Fruit fly (Drosophila melanogaster) whole organism, embryonic: Measurements from ENCODE around the gene CG7065.

Experiments
- Atf-2 ChIP-seq: fragments of 200-800 bp; sonication (Bioruptor generic); optimal IDR thresholded peaks from 2 replicates; lab custom pipeline; 2016; ENCODE audit warnings: missing biosample characterization, missing genetic modification characterization
- Atf3 ChIP-seq: fragments of 200-800 bp; sonication (Bioruptor generic); optimal IDR thresholded peaks from 3 replicates; lab custom pipeline; 2016; ENCODE audit warnings: missing biosample characterization, missing genetic modification characterization
- B-H1 ChIP-seq: fragments of 200-800 bp; sonication (Bioruptor generic); IDR thresholded peaks from 3 replicates; pipeline ENCODE4 v1.3.6; 2022; ENCODE audit warnings: missing biosample characterization, missing genetic modification characterization
- Bteb2 ChIP-seq: fragments of 200-800 bp; sonication (Bioruptor generic); optimal IDR thresholded peaks from 2 replicates; lab custom pipeline; 2016; ENCODE audit warnings: missing biosample characterization, missing genetic modification characterization
- CG10147 ChIP-seq: fragments of 200-800 bp; sonication (Bioruptor generic); optimal IDR thresholded peaks from 2 replicates; lab custom pipeline; 2019; ENCODE audit warnings: missing biosample characterization, mild to moderate bottlenecking, missing genetic modification characterization, moderate library complexity
- CG10462 ChIP-seq: fragments of 200-800 bp; sonication (Bioruptor generic); optimal IDR thresholded peaks from 2 replicates; lab custom pipeline; 2016; ENCODE audit warnings: missing biosample characterization, missing genetic modification characterization
- CG10543 ChIP-seq: fragments of 200-800 bp; sonication (Bioruptor generic); optimal IDR thresholded peaks from 3 replicates; lab custom pipeline; 2017; ENCODE audit warnings: missing biosample characterization, mild to moderate bottlenecking, missing genetic modification characterization, moderate library complexity
- CG11093 ChIP-seq: fragments of 200-800 bp; sonication (Bioruptor generic); IDR thresholded peaks from 3 replicates; pipeline ENCODE4 v1.3.6; 2022; ENCODE audit warnings: missing biosample characterization, missing genetic modification characterization
- CG12391 ChIP-seq: fragments of 200-800 bp; sonication (Bioruptor generic); optimal IDR thresholded peaks from 3 replicates; lab custom pipeline; 2018; ENCODE audit warnings: missing biosample characterization, mild to moderate bottlenecking, missing genetic modification characterization, moderate library complexity
- CG12942 ChIP-seq: fragments of 200-800 bp; sonication (Bioruptor generic); optimal IDR thresholded peaks from 3 replicates; lab custom pipeline; 2016; ENCODE audit warnings: missing biosample characterization, missing genetic modification characterization
- CG14667 ChIP-seq: fragments of 200-800 bp; sonication (Bioruptor generic); IDR thresholded peaks from 2 replicates; pipeline ENCODE4 v1.3.6; 2022; ENCODE audit warnings: missing biosample characterization, missing genetic modification characterization
- CG15269 ChIP-seq: fragments of 200-800 bp; sonication (Bioruptor generic); optimal IDR thresholded peaks from 2 replicates; lab custom pipeline; 2018; ENCODE audit warnings: missing biosample characterization, mild to moderate bottlenecking, missing genetic modification characterization, moderate library complexity
- CG15514 ChIP-seq: fragments of 200-800 bp; sonication (Bioruptor generic); optimal IDR thresholded peaks from 3 replicates; lab custom pipeline; 2017; ENCODE audit warnings: missing biosample characterization, missing genetic modification characterization, mild to moderate bottlenecking, moderate library complexity, missing genetic modification reagents
- CG1602 ChIP-seq: fragments of 200-800 bp; sonication (Bioruptor generic); optimal IDR thresholded peaks from 3 replicates; lab custom pipeline; 2016; ENCODE audit warnings: missing biosample characterization, missing genetic modification characterization
- CG18764 ChIP-seq: fragments of 200-800 bp; sonication (Bioruptor generic); optimal IDR thresholded peaks from 3 replicates; lab custom pipeline; 2016; ENCODE audit warnings: missing biosample characterization, missing genetic modification characterization
- CG2116 ChIP-seq: fragments of 200-800 bp; sonication (Bioruptor generic); optimal IDR thresholded peaks from 3 replicates; lab custom pipeline; 2018; ENCODE audit warnings: missing biosample characterization, mild to moderate bottlenecking, missing genetic modification characterization
- CG3407 ChIP-seq: fragments of 200-800 bp; sonication (Bioruptor generic); optimal IDR thresholded peaks from 2 replicates; lab custom pipeline; 2018; ENCODE audit warnings: missing biosample characterization, mild to moderate bottlenecking, missing genetic modification characterization
- CG34224 ChIP-seq: fragments of 200-800 bp; sonication (Bioruptor generic); IDR thresholded peaks from 3 replicates; pipeline ENCODE4 v1.3.6; 2022; ENCODE audit warnings: missing biosample characterization, missing genetic modification characterization; ENCODE audit not compliant: partially characterized antibody
- CG3726 ChIP-seq: fragments of 200-800 bp; sonication (Bioruptor generic); IDR thresholded peaks from 3 replicates; pipeline ENCODE4, ENCODE4 v1.3.6; 2022; ENCODE audit warnings: missing biosample characterization, missing genetic modification characterization
- CG43689 ChIP-seq: fragments of 200-800 bp; sonication (Bioruptor generic); IDR thresholded peaks from 2 replicates; pipeline ENCODE4 v1.3.6; 2022; ENCODE audit warnings: missing biosample characterization, missing genetic modification characterization
- CG4404 ChIP-seq: fragments of 200-800 bp; sonication (Bioruptor generic); IDR thresholded peaks from 2 replicates; pipeline ENCODE4 v1.3.6; 2022; ENCODE audit warnings: missing biosample characterization, missing genetic modification characterization
- CG5953 ChIP-seq: fragments of 200-800 bp; sonication (Bioruptor generic); IDR thresholded peaks from 2 replicates; pipeline ENCODE4 v1.3.6; 2022; ENCODE audit warnings: missing biosample characterization, missing genetic modification characterization
- CG7839 ChIP-seq: fragments of 200-800 bp; sonication (Bioruptor generic); optimal IDR thresholded peaks from 3 replicates; lab custom pipeline; 2018; ENCODE audit warnings: missing biosample characterization, mild to moderate bottlenecking, missing genetic modification characterization, moderate library complexity
- CG8478 ChIP-seq: fragments of >200 bp; optimal IDR thresholded peaks from 2 replicates; lab custom pipeline; 2018
- Deaf1 ChIP-seq: fragments of 200-800 bp; optimal IDR thresholded peaks from 3 replicates; lab custom pipeline; 2019; ENCODE audit warnings: missing biosample characterization, mild to moderate bottlenecking, missing genetic modification characterization, moderate library complexity
- Dfd ChIP-seq, 2 experiments: fragments of >200 bp; optimal IDR thresholded peaks; 2 replicates each; lab custom pipeline; 2017; ENCODE audit warnings: missing biosample characterization in 2 of 2, missing genetic modification characterization in 2 of 2
- E2f1 ChIP-seq: fragments of 200-800 bp; sonication (Bioruptor generic); IDR thresholded peaks from 2 replicates; pipeline ENCODE4 v1.3.6; 2022; ENCODE audit warnings: missing biosample characterization, missing genetic modification characterization
- H2.0 ChIP-seq: fragments of 200-800 bp; sonication (Bioruptor generic); IDR thresholded peaks from 2 replicates; pipeline ENCODE4 v1.3.6; 2022; ENCODE audit warnings: missing biosample characterization, missing genetic modification characterization
- NC2β ChIP-seq: fragments of 200-800 bp; sonication (Bioruptor generic); optimal IDR thresholded peaks from 2 replicates; lab custom pipeline; 2016; ENCODE audit warnings: missing biosample characterization, missing genetic modification characterization
- Oli ChIP-seq: fragments of 200-800 bp; sonication (Bioruptor generic); optimal IDR thresholded peaks from 2 replicates; lab custom pipeline; 2018; ENCODE audit warnings: missing biosample characterization, mild to moderate bottlenecking, missing genetic modification characterization, moderate library complexity
- Scr ChIP-seq: fragments of 200-800 bp; sonication (Bioruptor generic); IDR thresholded peaks from 2 replicates; pipeline ENCODE4 v1.3.6; 2022; ENCODE audit warnings: missing biosample characterization, missing genetic modification characterization; ENCODE audit not compliant: partially characterized antibody
- Vsx1 ChIP-seq: fragments of 200-800 bp; sonication (Bioruptor generic); optimal IDR thresholded peaks from 2 replicates; lab custom pipeline; 2017; ENCODE audit warnings: missing biosample characterization, mild to moderate bottlenecking, missing genetic modification characterization, missing genetic modification reagents
- ac ChIP-seq: fragments of 200-800 bp; sonication (Bioruptor generic); optimal IDR thresholded peaks from 3 replicates; lab custom pipeline; 2017; ENCODE audit warnings: missing biosample characterization, mild to moderate bottlenecking, missing genetic modification characterization
- ase ChIP-seq: fragments of 200-800 bp; sonication (Bioruptor generic); IDR thresholded peaks from 3 replicates; pipeline ENCODE4 v1.3.6; 2022; ENCODE audit warnings: missing biosample characterization, missing genetic modification characterization
- ato ChIP-seq: fragments of 200-800 bp; sonication (Bioruptor generic); IDR thresholded peaks from 2 replicates; pipeline ENCODE4 v1.3.6; 2022; ENCODE audit warnings: missing biosample characterization, missing genetic modification characterization; ENCODE audit not compliant: partially characterized antibody
- cato ChIP-seq: fragments of 200-800 bp; sonication (Bioruptor generic); optimal IDR thresholded peaks from 2 replicates; lab custom pipeline; 2016; ENCODE audit warnings: missing biosample characterization, missing genetic modification characterization, borderline replicate concordance
- disco-r ChIP-seq: fragments of 200-800 bp; sonication (Bioruptor generic); optimal IDR thresholded peaks from 2 replicates; lab custom pipeline; 2016; ENCODE audit warnings: missing biosample characterization, missing genetic modification characterization
- esg ChIP-seq: fragments of 200-800 bp; sonication (Bioruptor generic); conservative IDR thresholded peaks from 2 replicates; pipeline ENCODE4 v1.3.6; 2022; ENCODE audit warnings: missing biosample characterization, missing genetic modification characterization
- eyg ChIP-seq: fragments of 200-800 bp; sonication (Bioruptor generic); optimal IDR thresholded peaks from 3 replicates; lab custom pipeline; 2016; ENCODE audit warnings: missing biosample characterization, missing genetic modification characterization
- ftz-f1 ChIP-seq: fragments of 200-800 bp; sonication (Bioruptor generic); optimal IDR thresholded peaks from 2 replicates; lab custom pipeline; 2016; ENCODE audit warnings: missing biosample characterization, missing genetic modification characterization
- grau ChIP-seq: fragments of 200-800 bp; optimal IDR thresholded peaks from 3 replicates; lab custom pipeline; 2019; ENCODE audit warnings: missing biosample characterization, mild to moderate bottlenecking, missing genetic modification characterization, moderate library complexity
- hb ChIP-seq: fragments of 200-800 bp; sonication (Bioruptor generic); IDR thresholded peaks from 3 replicates; pipeline ENCODE4 v1.3.6; 2022; ENCODE audit warnings: missing biosample characterization, missing genetic modification characterization; ENCODE audit not compliant: partially characterized antibody
- kni ChIP-seq: fragments of 200-800 bp; sonication (Bioruptor generic); optimal IDR thresholded peaks from 3 replicates; lab custom pipeline; 2017; ENCODE audit warnings: mild to moderate bottlenecking, missing biosample characterization, missing genetic modification reagents, missing genetic modification characterization
- lov ChIP-seq, 2 experiments: fragments of 200-800 bp in 1 of 2; fragments of >200 bp in 1 of 2; sonication (Bioruptor generic) in 1 of 2; IDR thresholded peaks in 1 of 2; optimal IDR thresholded peaks in 1 of 2; 2 replicates in 1 of 2; 3 replicates in 1 of 2; pipeline versions ENCODE4 v1.3.6 to Lab custom; 2017 to 2022; ENCODE audit warnings: missing biosample characterization in 1 of 2, missing genetic modification characterization in 1 of 2
- pum ChIP-seq: fragments of 200-800 bp; sonication (Bioruptor generic); optimal IDR thresholded peaks from 2 replicates; lab custom pipeline; 2016; ENCODE audit warnings: missing biosample characterization, missing genetic modification characterization
- run ChIP-seq: fragments of 200-800 bp; sonication (Bioruptor generic); optimal IDR thresholded peaks from 3 replicates; lab custom pipeline; 2018; ENCODE audit warnings: missing biosample characterization, mild to moderate bottlenecking, missing genetic modification characterization
- tio ChIP-seq: fragments of 200-800 bp; sonication (Bioruptor generic); optimal IDR thresholded peaks from 2 replicates; lab custom pipeline; 2017; ENCODE audit warnings: missing biosample characterization, missing genetic modification characterization, inconsistent platforms
- wek ChIP-seq: fragments of 200-800 bp; sonication (Bioruptor generic); optimal IDR thresholded peaks from 3 replicates; lab custom pipeline; 2018; ENCODE audit warnings: missing biosample characterization, mild to moderate bottlenecking, missing genetic modification characterization, moderate library complexity

The CG7065 gene

DNA sequence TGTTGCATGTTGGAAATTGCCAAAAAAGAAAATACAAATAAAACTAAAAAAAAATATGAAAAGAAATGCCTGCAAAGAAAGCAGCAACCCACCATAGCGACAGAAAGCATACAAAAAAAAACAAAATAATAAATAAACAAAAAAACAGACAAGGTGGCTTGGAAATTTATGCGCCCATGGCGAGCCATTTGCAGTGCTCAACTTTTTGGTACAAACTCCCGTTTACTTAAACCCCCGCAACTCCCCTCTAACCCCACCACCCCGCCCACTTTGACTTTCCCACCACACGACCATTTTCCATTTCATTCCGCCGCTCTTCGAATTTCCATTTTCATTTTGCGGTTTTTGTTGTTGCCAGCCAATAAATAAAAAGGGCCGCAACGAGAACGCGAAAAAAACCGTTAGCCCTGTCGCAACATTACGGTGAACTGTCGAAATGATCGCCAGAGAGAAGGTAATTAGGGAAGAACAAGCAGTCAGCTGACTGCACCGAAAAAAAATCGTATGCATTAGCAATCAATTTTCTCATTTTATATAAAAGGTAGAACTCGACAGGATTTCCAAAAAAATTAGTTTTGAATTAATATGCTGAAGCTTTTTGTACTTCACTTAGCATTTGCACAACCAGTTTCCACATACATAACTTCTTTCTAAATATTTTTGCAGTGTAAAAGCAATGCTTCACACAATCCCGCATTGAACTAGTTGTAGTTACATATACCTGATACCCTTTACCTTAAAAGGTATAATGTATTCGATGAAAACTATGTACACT, 5.3 kb upstream of the CG7065 start (continued):
- peak; percentile 50 for TF ChIP-seq CG1602 (GFP tag; lab: Kevin White, UChicago)
- TF ChIP-seq E2f1 (GFP tag; lab: Robert Waterston, UW) = no peak
- TF ChIP-seq NC2β (GFP tag; lab: Kevin White, UChicago) = peak; percentile 39
- TF ChIP-seq CG2116 (GFP tag; lab: Kevin White, UChicago) = no peak
- no peak for TF ChIP-seq lov (optimal IDR thresholded peaks at IDR 0.05; lab: Kevin White, UChicago)
- TF ChIP-seq lov (GFP tag; IDR thresholded peaks at IDR 0.05; lab: Robert Waterston, UW) = no peak; the same call in 2 of the 3 replicates
- peak; percentile 26 for TF ChIP-seq CG15514 (GFP tag; lab: Kevin White, UChicago)
- TF ChIP-seq Atf-2 (GFP tag; lab: Kevin White, UChicago) = no peak
- TF ChIP-seq grau = peak; percentile 62
- no peak for TF ChIP-seq CG10543 (GFP tag; lab: Kevin White, UChicago)
- TF ChIP-seq CG15269 (tag; lab: Kevin White, UChicago) = peak; percentile 54
- no peak for TF ChIP-seq CG10462 (GFP tag; lab: Kevin White, UChicago)
- TF ChIP-seq Bteb2 (GFP tag; lab: Kevin White, UChicago) = no peak
- TF ChIP-seq wek (GFP tag; lab: Kevin White, UChicago) = peak; percentile 26
- TF ChIP-seq Scr (GFP tag; lab: Robert Waterston, UW) = no peak
- no peak for TF ChIP-seq kni (GFP tag; lab: Kevin White, UChicago)
- no peak for TF ChIP-seq Vsx1 (GFP tag; lab: Kevin White, UChicago)
- TF ChIP-seq CG34224 (GFP tag; lab: Robert Waterston, UW) = no peak
- TF ChIP-seq CG8478 (lab: Kevin White, UChicago) = no peak
- TF ChIP-seq Dfd (GFP tag; optimal IDR thresholded peaks at IDR 0.05; lab: Kevin White, UChicago) = no peak
- no peak for TF ChIP-seq B-H1 (GFP tag; lab: Robert Waterston, UW)
- peak; percentile 59 for TF ChIP-seq Oli (tag; lab: Kevin White, UChicago)
- no peak for TF ChIP-seq ac (GFP tag; lab: Kevin White, UChicago)
- no peak for TF ChIP-seq CG10147 (GFP tag; lab: Kevin White, UChicago)
- TF ChIP-seq cato (GFP tag; lab: Kevin White, UChicago) = no peak
- TF ChIP-seq ato (GFP tag; lab: Robert Waterston, UW) = no peak
- no peak for TF ChIP-seq CG11093 (GFP tag; lab: Robert Waterston, UW)
- TF ChIP-seq CG5953 (GFP tag; lab: Robert Waterston, UW) = peak; percentile 28; the same call in 1 of the 2 replicates
- no peak for TF ChIP-seq tio (GFP tag; lab: Kevin White, UChicago)
- TF ChIP-seq run (tag; lab: Kevin White, UChicago) = peak; percentile 25
- peak; percentile 9 for TF ChIP-seq CG18764 (GFP tag; lab: Kevin White, UChicago)
- TF ChIP-seq esg = peak; percentile 44; the same call in 1 of the 2 replicates
- no peak for TF ChIP-seq hb (GFP tag; lab: Robert Waterston, UW)
- TF ChIP-seq Atf3 (GFP tag; lab: Kevin White, UChicago) = peak; percentile 1
- peak; percentile 12 for TF ChIP-seq CG12942
- peak; percentile 30; the same call in 1 of the 2 replicates for TF ChIP-seq CG14667 (GFP tag; lab: Robert Waterston, UW)
- TF ChIP-seq Deaf1 (tag; lab: Kevin White, UChicago) = peak; percentile 11
- no peak for TF ChIP-seq CG3726 (GFP tag; lab: Robert Waterston, UW)
- peak; percentile 25 for TF ChIP-seq CG3407 (GFP tag; lab: Kevin White, UChicago)
- TF ChIP-seq ftz-f1 (GFP tag; lab: Kevin White, UChicago) = no peak
- peak; percentile 38 for TF ChIP-seq pum (GFP tag; lab: Kevin White, UChicago)
- TF ChIP-seq CG12391 = peak; percentile 56
- peak; percentile 16 for TF ChIP-seq eyg (GFP tag; lab: Kevin White, UChicago)
- 0 out of 3 replicates have a peak, but pooled peaks have one; percentile 24 for TF ChIP-seq ase
- TF ChIP-seq CG43689 (GFP tag; lab: Robert Waterston, UW) = no peak
- TF ChIP-seq CG4404 (GFP tag; lab: Robert Waterston, UW) = no peak
- TF ChIP-seq H2.0 = peak; percentile 30
- TF ChIP-seq disco-r (GFP tag; lab: Kevin White, UChicago) = no peak
- peak; percentile 62 for TF ChIP-seq CG7839
